Fruit fly (Drosophila melanogaster) whole organism, embryonic: ENCODE measurements around the gene CG34292.

ENCODE experiments used
- B-H2 ChIP-seq: fragments of 200-800 bp; sonication (Bioruptor generic); optimal IDR thresholded peaks from 2 replicates; lab custom pipeline; 2018; ENCODE audit warnings: missing biosample characterization, mild to moderate bottlenecking, missing genetic modification characterization
- CG10267 ChIP-seq: fragments of 200-800 bp; sonication (Bioruptor generic); optimal IDR thresholded peaks from 2 replicates; lab custom pipeline; 2018; ENCODE audit warnings: missing biosample characterization, mild to moderate bottlenecking, missing genetic modification characterization, moderate library complexity
- CG10654 ChIP-seq: fragments of 200-800 bp; sonication (Bioruptor generic); optimal IDR thresholded peaks from 2 replicates; lab custom pipeline; 2016; ENCODE audit warnings: missing biosample characterization, missing genetic modification characterization
- CG11085 ChIP-seq: fragments of 200-800 bp; sonication (Bioruptor generic); IDR thresholded peaks from 2 replicates; pipeline ENCODE4 v1.3.6; 2022; ENCODE audit warnings: missing biosample characterization, missing genetic modification characterization
- CG11398 ChIP-seq: fragments of 200-800 bp; sonication (Bioruptor generic); optimal IDR thresholded peaks from 2 replicates; lab custom pipeline; 2016; ENCODE audit warnings: missing biosample characterization, missing genetic modification characterization
- CG12219 ChIP-seq: fragments of 200-800 bp; sonication (Bioruptor generic); optimal IDR thresholded peaks from 3 replicates; lab custom pipeline; 2018; ENCODE audit warnings: missing biosample characterization, mild to moderate bottlenecking, missing genetic modification characterization
- CG12299 ChIP-seq: fragments of 200-800 bp; sonication (Bioruptor generic); optimal IDR thresholded peaks from 2 replicates; lab custom pipeline; 2018; ENCODE audit warnings: missing biosample characterization, mild to moderate bottlenecking, missing genetic modification characterization
- CG14441 ChIP-seq: fragments of 200-800 bp; sonication (Bioruptor generic); IDR thresholded peaks from 2 replicates; pipeline ENCODE4 v1.3.6; 2022; ENCODE audit warnings: missing biosample characterization, missing genetic modification characterization
- CG15011 ChIP-seq: fragments of 200-800 bp; sonication (Bioruptor generic); optimal IDR thresholded peaks from 3 replicates; lab custom pipeline; 2018; ENCODE audit warnings: missing biosample characterization, mild to moderate bottlenecking, missing genetic modification characterization
- CG15073 ChIP-seq: fragments of 200-800 bp; sonication (Bioruptor generic); optimal IDR thresholded peaks from 2 replicates; lab custom pipeline; 2016; ENCODE audit warnings: missing biosample characterization, missing genetic modification characterization
- CG15514 ChIP-seq: fragments of 200-800 bp; sonication (Bioruptor generic); optimal IDR thresholded peaks from 3 replicates; lab custom pipeline; 2017; ENCODE audit warnings: missing biosample characterization, missing genetic modification characterization, mild to moderate bottlenecking, moderate library complexity, missing genetic modification reagents
- CG15696 ChIP-seq: fragments of 200-800 bp; sonication (Bioruptor generic); optimal IDR thresholded peaks from 2 replicates; lab custom pipeline; 2019; ENCODE audit warnings: missing biosample characterization, mild to moderate bottlenecking, missing genetic modification characterization, moderate library complexity
- CG1647 ChIP-seq: fragments of 200-800 bp; sonication (Bioruptor generic); optimal IDR thresholded peaks from 3 replicates; lab custom pipeline; 2016; ENCODE audit warnings: missing biosample characterization, missing genetic modification characterization
- CG16813 ChIP-seq: fragments of 200-800 bp; sonication (Bioruptor generic); IDR thresholded peaks from 3 replicates; pipeline ENCODE4 v1.3.6; 2022; ENCODE audit warnings: missing biosample characterization, missing genetic modification characterization; ENCODE audit not compliant: partially characterized antibody
- CG17328 ChIP-seq: fragments of 200-800 bp; sonication (Bioruptor generic); IDR thresholded peaks from 2 replicates; pipeline ENCODE4 v1.3.6; 2022; ENCODE audit warnings: missing biosample characterization, missing genetic modification characterization
- CG17385 ChIP-seq: fragments of 200-800 bp; sonication (Bioruptor generic); optimal IDR thresholded peaks from 3 replicates; lab custom pipeline; 2018; ENCODE audit warnings: missing biosample characterization, mild to moderate bottlenecking, missing genetic modification characterization
- CG17802 ChIP-seq: fragments of 200-800 bp; sonication (Bioruptor generic); optimal IDR thresholded peaks from 2 replicates; lab custom pipeline; 2018; ENCODE audit warnings: missing biosample characterization, mild to moderate bottlenecking, missing genetic modification characterization, moderate library complexity
- CG18599 ChIP-seq: fragments of 200-800 bp; sonication (Bioruptor generic); optimal IDR thresholded peaks from 3 replicates; lab custom pipeline; 2017; ENCODE audit warnings: missing biosample characterization, missing genetic modification characterization, mild to moderate bottlenecking, moderate library complexity, missing genetic modification reagents
- CG2129 ChIP-seq: fragments of 200-800 bp; sonication (Bioruptor generic); IDR thresholded peaks from 2 replicates; pipeline ENCODE4 v1.3.6; 2022; ENCODE audit warnings: missing biosample characterization, missing genetic modification characterization; ENCODE audit not compliant: partially characterized antibody
- CG2875 ChIP-seq: fragments of 200-800 bp; sonication (Bioruptor generic); optimal IDR thresholded peaks from 2 replicates; lab custom pipeline; 2017; ENCODE audit warnings: missing biosample characterization, mild to moderate bottlenecking, missing genetic modification characterization, missing genetic modification reagents
- CG30020 ChIP-seq: fragments of 200-800 bp; optimal IDR thresholded peaks from 2 replicates; lab custom pipeline; 2019; ENCODE audit warnings: missing biosample characterization, mild to moderate bottlenecking, missing genetic modification characterization, moderate library complexity
- CG34422 ChIP-seq: fragments of 200-800 bp; sonication (Bioruptor generic); IDR thresholded peaks from 3 replicates; pipeline ENCODE4 v1.3.6; 2022; ENCODE audit warnings: missing biosample characterization, missing genetic modification characterization
- CG4854 ChIP-seq: fragments of 200-800 bp; sonication (Bioruptor generic); optimal IDR thresholded peaks from 2 replicates; lab custom pipeline; 2016; ENCODE audit warnings: missing biosample characterization, missing genetic modification characterization, inconsistent platforms
- CG5245 ChIP-seq: fragments of 200-800 bp; sonication (Bioruptor generic); optimal IDR thresholded peaks from 3 replicates; lab custom pipeline; 2016; ENCODE audit warnings: missing biosample characterization, missing genetic modification characterization
- CG9876 ChIP-seq: fragments of 200-800 bp; sonication (Bioruptor generic); optimal IDR thresholded peaks from 2 replicates; lab custom pipeline; 2016; ENCODE audit warnings: missing biosample characterization, missing genetic modification characterization
- CG9932 ChIP-seq: fragments of 200-800 bp; sonication (Bioruptor generic); IDR thresholded peaks from 2 replicates; pipeline ENCODE4 v1.3.6; 2022; ENCODE audit warnings: missing biosample characterization, missing genetic modification characterization
- D19A ChIP-seq: fragments of 200-800 bp; optimal IDR thresholded peaks from 3 replicates; lab custom pipeline; 2019; ENCODE audit warnings: missing biosample characterization, mild to moderate bottlenecking, missing genetic modification characterization, moderate library complexity
- Dek ChIP-seq: fragments of 200-800 bp; sonication (Bioruptor generic); optimal IDR thresholded peaks from 3 replicates; lab custom pipeline; 2019; ENCODE audit warnings: missing biosample characterization, mild to moderate bottlenecking, missing genetic modification characterization, moderate library complexity
- GATAe ChIP-seq: fragments of 200-800 bp; sonication (Bioruptor generic); conservative IDR thresholded peaks from 2 replicates; pipeline ENCODE4 v1.3.6; 2022; ENCODE audit warnings: missing biosample characterization, missing genetic modification characterization
- Gsc ChIP-seq: fragments of 200-800 bp; sonication (Bioruptor generic); IDR thresholded peaks from 2 replicates; pipeline ENCODE4 v1.3.6; 2022; ENCODE audit warnings: missing biosample characterization, missing genetic modification characterization
- H2.0 ChIP-seq: fragments of 200-800 bp; sonication (Bioruptor generic); IDR thresholded peaks from 2 replicates; pipeline ENCODE4 v1.3.6; 2022; ENCODE audit warnings: missing biosample characterization, missing genetic modification characterization
- HLH3B ChIP-seq: fragments of 200-800 bp; sonication (Bioruptor generic); IDR thresholded peaks from 2 replicates; pipeline ENCODE4 v1.3.6; 2022; ENCODE audit warnings: missing biosample characterization, missing genetic modification characterization
- Hey ChIP-seq: fragments of 200-800 bp; sonication (Bioruptor generic); optimal IDR thresholded peaks from 3 replicates; lab custom pipeline; 2018; ENCODE audit warnings: missing biosample characterization, mild to moderate bottlenecking, missing genetic modification characterization
- Oaz ChIP-seq: fragments of 200-800 bp; sonication (Bioruptor generic); IDR thresholded peaks from 2 replicates; pipeline ENCODE4 v1.3.6; 2022; ENCODE audit warnings: missing biosample characterization, missing genetic modification characterization
- Poxn ChIP-seq: fragments of 200-800 bp; sonication (Bioruptor generic); IDR thresholded peaks from 2 replicates; pipeline ENCODE4 v1.3.6; 2022; ENCODE audit warnings: missing biosample characterization, missing genetic modification characterization
- Sry-δ ChIP-seq: fragments of 200-800 bp; sonication (Bioruptor generic); optimal IDR thresholded peaks from 2 replicates; lab custom pipeline; 2016; ENCODE audit warnings: missing biosample characterization, missing genetic modification characterization
- abd-A ChIP-seq: fragments of 200-800 bp; sonication (Bioruptor generic); optimal IDR thresholded peaks from 3 replicates; lab custom pipeline; 2019; ENCODE audit warnings: missing biosample characterization, mild to moderate bottlenecking, missing genetic modification characterization, moderate library complexity
- bowl ChIP-seq: fragments of 200-800 bp; sonication (Bioruptor generic); IDR thresholded peaks from 2 replicates; pipeline ENCODE4 v1.3.6; 2022; ENCODE audit warnings: missing biosample characterization, missing genetic modification characterization
- chinmo ChIP-seq: fragments of 200-800 bp; sonication (Bioruptor generic); IDR thresholded peaks from 4 replicates; pipeline ENCODE4 v1.3.6; 2022; ENCODE audit warnings: missing biosample characterization, missing genetic modification characterization; ENCODE audit not compliant: partially characterized antibody
- chm ChIP-seq: fragments of 200-800 bp; sonication (Bioruptor generic); IDR thresholded peaks from 2 replicates; pipeline ENCODE4 v1.3.6; 2022; ENCODE audit warnings: missing biosample characterization, missing genetic modification characterization
- crol ChIP-seq: fragments of 200-800 bp; sonication (Bioruptor generic); IDR thresholded peaks from 2 replicates; pipeline ENCODE4 v1.3.6; 2022; ENCODE audit warnings: missing biosample characterization, missing genetic modification characterization
- da ChIP-seq: fragments of 200-800 bp; sonication (Bioruptor generic); optimal IDR thresholded peaks from 2 replicates; lab custom pipeline; 2016; ENCODE audit warnings: missing biosample characterization, missing genetic modification characterization
- dm ChIP-seq: fragments of 200-800 bp; sonication (Bioruptor generic); optimal IDR thresholded peaks from 3 replicates; lab custom pipeline; 2016; ENCODE audit warnings: missing biosample characterization, missing genetic modification characterization
- dysf ChIP-seq: fragments of 200-800 bp; sonication (Bioruptor generic); IDR thresholded peaks from 3 replicates; pipeline ENCODE4 v1.3.6; 2022; ENCODE audit warnings: missing biosample characterization, missing genetic modification characterization
- fru ChIP-seq: fragments of >200 bp; optimal IDR thresholded peaks from 2 replicates; lab custom pipeline; 2017
- hbn ChIP-seq: fragments of 200-800 bp; sonication (Bioruptor generic); IDR thresholded peaks from 2 replicates; pipeline ENCODE4 v1.3.6; 2022; ENCODE audit warnings: missing biosample characterization, missing genetic modification characterization; ENCODE audit not compliant: partially characterized antibody
- kah ChIP-seq: fragments of 200-800 bp; sonication (Bioruptor generic); optimal IDR thresholded peaks from 2 replicates; lab custom pipeline; 2018; ENCODE audit warnings: missing biosample characterization, mild to moderate bottlenecking, missing genetic modification characterization
- lmd ChIP-seq: fragments of 200-800 bp; sonication (Bioruptor generic); IDR thresholded peaks from 2 replicates; pipeline ENCODE4 v1.3.6; 2022; ENCODE audit warnings: missing biosample characterization, missing genetic modification characterization
- mirr ChIP-seq: fragments of 200-800 bp; sonication (Bioruptor generic); optimal IDR thresholded peaks from 3 replicates; lab custom pipeline; 2018; ENCODE audit warnings: missing biosample characterization, mild to moderate bottlenecking, missing genetic modification characterization
- pzg ChIP-seq: fragments of 200-800 bp; sonication (Bioruptor generic); optimal IDR thresholded peaks from 3 replicates; lab custom pipeline; 2018; ENCODE audit warnings: missing biosample characterization, mild to moderate bottlenecking, missing genetic modification characterization, moderate library complexity
- vfl ChIP-seq: fragments of 200-800 bp; sonication (Bioruptor generic); optimal IDR thresholded peaks from 2 replicates; lab custom pipeline; 2016; ENCODE audit warnings: missing biosample characterization, missing genetic modification characterization

The CG34292 gene

dm6 chr3R:27070906-27071498 is 9.0 kb downstream of the CG34292 start (continued):
- TF ChIP-seq CG10654 (GFP tag; lab: Kevin White, UChicago) (no peak), CG17385 (GFP tag; lab: Kevin White, UChicago) (peak; percentile 1), CG34422 (GFP tag; lab: Robert Waterston, UW) (no peak), CG11398 (no peak), H2.0 (GFP tag; lab: Robert Waterston, UW) (peak; percentile 12; the same call in 1 of the 2 replicates), vfl (GFP tag; lab: Kevin White, UChicago) (no peak), CG15514 (GFP tag; lab: Kevin White, UChicago) (peak; percentile 10), Oaz (GFP tag; lab: Robert Waterston, UW) (no peak), CG17802 (no peak), chinmo (GFP tag; lab: Robert Waterston, UW) (0 out of 4 replicates have a peak, but pooled peaks have one; percentile 71), D19A (tag; lab: Kevin White, UChicago) (no peak), CG14441 (GFP tag; lab: Robert Waterston, UW) (peak; percentile 31; the same call in 1 of the 2 replicates), CG30020 (tag; lab: Kevin White, UChicago) (no peak), CG9932 (GFP tag; lab: Robert Waterston, UW) (no peak), CG15073 (no peak), CG15011 (no peak), CG18599 (GFP tag; lab: Kevin White, UChicago) (no peak), CG10267 (tag; lab: Kevin White, UChicago) (no peak), CG11085 (GFP tag; lab: Robert Waterston, UW) (0 out of 2 replicates have a peak, but pooled peaks have one; percentile 6), dm (GFP tag; lab: Kevin White, UChicago) (no peak), Sry-δ (no peak), mirr (GFP tag; lab: Kevin White, UChicago) (no peak), CG4854 (GFP tag; lab: Kevin White, UChicago) (no peak), CG12219 (GFP tag; lab: Kevin White, UChicago) (no peak), GATAe (GFP tag; lab: Robert Waterston, UW) (no peak), crol (GFP tag; lab: Robert Waterston, UW) (no peak), kah (no peak), B-H2 (GFP tag; lab: Kevin White, UChicago) (no peak), dysf (GFP tag; lab: Robert Waterston, UW) (peak; percentile 33; the same call in 2 of the 3 replicates), da (GFP tag; lab: Kevin White, UChicago) (no peak), fru (lab: Kevin White, UChicago) (no peak), lmd (GFP tag; lab: Robert Waterston, UW) (no peak; the same call in 1 of the 2 replicates), CG15696 (tag; lab: Kevin White, UChicago) (no peak), CG2129 (GFP tag; lab: Robert Waterston, UW) (no peak), CG5245 (no peak), CG2875 (GFP tag; lab: Kevin White, UChicago) (no peak), CG16813 (GFP tag; lab: Robert Waterston, UW) (0 out of 3 replicates have a peak, but pooled peaks have one; percentile 26), HLH3B (GFP tag; lab: Robert Waterston, UW) (no peak), bowl (GFP tag; lab: Robert Waterston, UW) (0 out of 2 replicates have a peak, but pooled peaks have one; percentile 6), chm (GFP tag; lab: Robert Waterston, UW) (no peak), Gsc (GFP tag; lab: Robert Waterston, UW) (no peak), CG12299 (tag; lab: Kevin White, UChicago) (no peak), CG9876 (GFP tag; lab: Kevin White, UChicago) (no peak), pzg (GFP tag; lab: Kevin White, UChicago) (no peak), abd-A (tag; lab: Kevin White, UChicago) (no peak), Poxn (GFP tag; lab: Robert Waterston, UW) (no peak), Dek (tag; lab: Kevin White, UChicago) (no peak), Hey (no peak), CG17328 (GFP tag; lab: Robert Waterston, UW) (no peak), CG1647 (GFP tag; lab: Kevin White, UChicago) (no peak), hbn (GFP tag; lab: Robert Waterston, UW) (no peak)
